Worm (Caenorhabditis elegans): ENCODE results near the gene srd-54.

ce11 chrII:7420796-7421386 lies 11.5 kb upstream of the srd-54 start:
- TF ChIP-seq zip-4 (GFP tag; optimal IDR thresholded peaks at IDR 0.05) (no peak), Y116A8C.19 (tag; optimal IDR thresholded peaks at IDR 0.05; ENCODE audit: borderline replicate concordance) (no peak), nhr-11 (tag; optimal IDR thresholded peaks at IDR 0.05) (no peak), C34B4.2 (tag; optimal IDR thresholded peaks at IDR 0.05) (no peak), skn-1 (tag; optimal IDR thresholded peaks at IDR 0.05) (no peak), nhr-237 (tag; optimal IDR thresholded peaks at IDR 0.05) (no peak), unc-62 (GFP tag; optimal IDR thresholded peaks at IDR 0.05) (no peak), elt-3 (tag; optimal IDR thresholded peaks at IDR 0.05) (peak in 1 of 6 experiments; percentile 59)
